Worm (Caenorhabditis elegans) whole organism, L4/young adult: ENCODE measurements around the gene dph-7.

Experiments
- W03F9.2 ChIP-seq: fragments of 150-350 bp; optimal IDR thresholded peaks from 2 replicates; lab custom pipeline; 2014; ENCODE audit warnings: missing biosample characterization, missing genetic modification characterization
- dao-5 ChIP-seq: sonication (generic microtip); optimal IDR thresholded peaks from 2 replicates; lab custom pipeline; 2016; ENCODE audit warnings: missing genotype, missing genetic modification characterization, moderate library complexity, missing compliant biosample characterization
- him-1 ChIP-seq: sonication (generic microtip); optimal IDR thresholded peaks from 2 replicates; lab custom pipeline; 2016; ENCODE audit warnings: missing genotype, missing genetic modification reagents, missing genetic modification characterization, missing compliant biosample characterization

DNA sequence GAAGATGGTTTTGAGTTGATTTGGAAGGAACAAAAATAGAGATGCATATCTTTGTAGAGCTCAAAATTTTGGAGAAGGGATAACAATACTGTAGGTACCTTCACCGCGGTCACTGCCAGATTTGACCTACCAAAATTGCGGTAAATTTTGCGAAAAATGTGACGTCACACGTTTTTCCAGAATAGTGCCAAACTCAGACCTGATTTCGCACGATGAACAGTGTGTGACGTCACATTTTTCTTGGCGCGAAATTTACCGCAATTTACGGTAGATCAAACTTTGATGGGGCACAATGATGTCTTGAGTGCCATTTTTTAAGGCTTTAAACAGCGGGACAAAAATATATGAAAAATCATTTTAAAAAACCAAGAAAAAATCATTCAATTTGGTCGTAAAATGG is 14.0 kb downstream of the dph-7 start:
- TF ChIP-seq him-1 = no peak
- no peak for TF ChIP-seq W03F9.2 (tag; lab: Kevin White, UChicago)
- no peak for TF ChIP-seq dao-5
